Worm (Caenorhabditis elegans): ENCODE measurements around the gene col-115.

Gene col-115

ce11 chrIV:8022035-8022673 is 33.7 kb downstream of the col-115 start, which contains the start of gene C26B2.2:
TSS of gene C26B2.2 (minus strand) at chrIV:8022122.
- TF ChIP-seq ces-1 (GFP tag; optimal IDR thresholded peaks at IDR 0.05) (no peak), ceh-88 (GFP tag; IDR thresholded peaks at IDR 0.05) (peak; percentile 15; the same call in 1 of the 2 replicates), nhr-237 (tag; optimal IDR thresholded peaks at IDR 0.05) (no peak), C16A3.4 (tag; optimal IDR thresholded peaks at IDR 0.05) (no peak), elt-3 (tag; optimal IDR thresholded peaks at IDR 0.05) (no peak)

DNA sequence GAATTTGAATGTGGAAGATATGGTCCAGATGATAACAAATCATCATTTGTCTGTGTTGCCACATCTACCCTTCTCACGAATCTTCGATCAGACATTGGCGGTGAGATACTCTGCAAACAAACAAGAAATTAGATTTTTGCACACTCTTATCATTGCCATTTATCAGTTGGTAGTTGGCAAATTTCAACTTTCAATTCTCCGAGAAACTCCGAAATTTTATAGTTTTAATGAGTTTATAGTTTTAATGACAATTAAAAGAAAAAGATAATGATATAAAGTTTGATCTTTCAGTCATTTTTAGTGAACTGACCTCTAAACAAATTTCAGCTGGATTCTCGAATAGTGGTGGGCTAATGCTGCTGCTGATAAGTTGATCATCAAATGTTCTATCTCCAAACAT is 35.4 kb downstream of the col-115 start:
- TF ChIP-seq nhr-85 (tag): peak; percentile 13
- no peak for TF ChIP-seq elt-3 (tag; optimal IDR thresholded peaks at IDR 0.05)
- peak; percentile 14 for TF ChIP-seq elt-2 (tag; optimal IDR thresholded peaks at IDR 0.05)

DNA sequence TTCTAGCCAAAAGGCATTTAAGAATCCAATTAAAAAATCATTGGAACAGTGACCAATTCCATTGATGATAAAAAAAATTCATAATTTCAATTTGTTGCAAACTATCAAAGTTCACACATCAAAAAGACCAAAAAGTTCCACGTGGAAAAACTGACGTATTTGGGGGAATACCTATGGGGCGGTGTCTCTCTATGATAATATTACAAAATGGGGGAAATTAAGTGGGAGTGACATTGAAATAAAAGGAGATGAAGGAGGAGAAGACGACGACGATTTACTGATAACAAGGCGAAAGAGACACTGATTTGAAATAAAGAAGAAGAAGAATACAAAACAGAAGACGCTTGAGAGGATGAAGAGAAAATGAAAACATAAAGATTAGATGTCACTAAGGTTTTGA is 37.9 kb downstream of the col-115 start:
- TF ChIP-seq ceh-82 (tag; optimal IDR thresholded peaks at IDR 0.05) (no peak), ces-1 (GFP tag; optimal IDR thresholded peaks at IDR 0.05) (no peak), hlh-17 (GFP tag; optimal IDR thresholded peaks at IDR 0.05; ENCODE audit: borderline replicate concordance) (no peak), lin-14 (GFP tag; optimal IDR thresholded peaks at IDR 0.05) (peak; percentile 57), blmp-1 (tag; optimal IDR thresholded peaks at IDR 0.05) (peak; percentile 72), lin-35 (GFP tag; optimal IDR thresholded peaks at IDR 0.05) (peak in 1 of 2 experiments; percentile 35), nhr-20 (tag; optimal IDR thresholded peaks at IDR 0.05) (peak; percentile 42), nhr-47 (tag; optimal IDR thresholded peaks at IDR 0.05) (no peak), elt-2 (tag; optimal IDR thresholded peaks at IDR 0.05) (peak; percentile 62), sox-4 (tag; optimal IDR thresholded peaks at IDR 0.05) (no peak), fkh-8 (tag; optimal IDR thresholded peaks at IDR 0.05) (no peak), efl-3 (GFP tag; optimal IDR thresholded peaks at IDR 0.05) (no peak), snu-23 (GFP tag; optimal IDR thresholded peaks at IDR 0.05) (no peak), jun-1 (tag; optimal IDR thresholded peaks at IDR 0.05) (no peak), nhr-28 (tag; optimal IDR thresholded peaks at IDR 0.05) (no peak), isw-1 (GFP tag; IDR thresholded peaks at IDR 0.05) (no peak), elt-3 (tag; optimal IDR thresholded peaks at IDR 0.05) (peak in 4 of 6 experiments; percentile 64 to 85 (median 78)), lsy-2 (tag; optimal IDR thresholded peaks at IDR 0.05) (peak in 1 of 2 experiments; percentile 17), fos-1 (tag; optimal IDR thresholded peaks at IDR 0.05) (peak; percentile 40), mdl-1 (tag; optimal IDR thresholded peaks at IDR 0.05) (peak in 1 of 2 experiments; percentile 24), nhr-76 (tag; optimal IDR thresholded peaks at IDR 0.05) (no peak), nhr-71 (tag; optimal IDR thresholded peaks at IDR 0.05) (peak; percentile 63), nhr-85 (tag) (peak; percentile 74), pqm-1 (tag; optimal IDR thresholded peaks at IDR 0.05) (peak; percentile 10), nhr-90 (tag; optimal IDR thresholded peaks at IDR 0.05; ENCODE audit: poor library complexity) (peak; percentile 35), C16A3.4 (tag; optimal IDR thresholded peaks at IDR 0.05) (no peak)

- TF ChIP-seq nhr-20 (tag; optimal IDR thresholded peaks at IDR 0.05): peak; percentile 33
- TF ChIP-seq elt-3 (tag; optimal IDR thresholded peaks at IDR 0.05): peak in 3 of 6 experiments; percentile 37 to 56 (median 44)
- no peak for TF ChIP-seq snpc-4 (tag; optimal IDR thresholded peaks at IDR 0.05)
- TF ChIP-seq ceh-82 (tag; optimal IDR thresholded peaks at IDR 0.05): no peak
- TF ChIP-seq blmp-1 (tag; optimal IDR thresholded peaks at IDR 0.05): peak; percentile 71
- no peak for TF ChIP-seq lsy-2 (tag; optimal IDR thresholded peaks at IDR 0.05)
- TF ChIP-seq nhr-19 (GFP tag; conservative IDR thresholded peaks at IDR 0.05): 0 out of 2 replicates have a peak, but pooled peaks have one; percentile 9
- TF ChIP-seq nhr-85 (tag): peak; percentile 94
- peak; percentile 35 for TF ChIP-seq nhr-71 (tag; optimal IDR thresholded peaks at IDR 0.05)
- peak; percentile 24 for TF ChIP-seq lin-14 (GFP tag; optimal IDR thresholded peaks at IDR 0.05)
Measured at ce11 chrIV:8027293-8027866, 38.9 kb downstream of the col-115 start.

DNA sequence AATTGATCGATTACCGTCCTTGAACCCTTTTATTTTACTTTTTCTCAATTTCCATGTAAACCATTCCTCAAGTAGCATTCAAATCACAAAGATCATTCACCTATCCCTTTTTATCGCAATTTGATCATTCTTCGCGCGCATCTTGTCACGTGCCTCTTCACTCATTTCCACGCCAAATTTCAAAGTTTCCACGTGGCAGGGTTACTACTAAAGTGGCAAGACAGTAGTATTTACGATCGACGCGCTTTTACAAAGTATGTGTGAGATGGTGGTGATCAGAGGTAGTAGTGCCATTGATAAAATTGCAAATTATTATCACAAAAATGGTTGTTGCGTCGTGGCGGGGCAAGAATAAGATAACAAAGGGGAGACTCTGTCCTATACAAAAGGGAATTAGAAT is 39.9 kb downstream of the col-115 start:
- TF ChIP-seq lin-14 (GFP tag; optimal IDR thresholded peaks at IDR 0.05): peak; percentile 95
- no peak for TF ChIP-seq sup-37 (GFP tag; optimal IDR thresholded peaks at IDR 0.05)
- TF ChIP-seq efl-1 (optimal IDR thresholded peaks at IDR 0.05): peak; percentile 5 to 22
- peak; percentile 2 to 90 for TF ChIP-seq efl-1 (GFP tag; optimal IDR thresholded peaks at IDR 0.05 in 1 of 2)
- no peak for TF ChIP-seq sox-4 (tag; optimal IDR thresholded peaks at IDR 0.05)
- TF ChIP-seq blmp-1 (tag; optimal IDR thresholded peaks at IDR 0.05): peak; percentile 93
- peak; percentile 28 for TF ChIP-seq swsn-7 (tag; optimal IDR thresholded peaks at IDR 0.05)
- no peak for TF ChIP-seq C04F5.9 (tag; optimal IDR thresholded peaks at IDR 0.05)
- peak; percentile 99 for TF ChIP-seq nhr-20 (tag; optimal IDR thresholded peaks at IDR 0.05)
- no peak for TF ChIP-seq ets-5 (GFP tag; IDR thresholded peaks at IDR 0.05)
- TF ChIP-seq Y116A8C.19 (tag; optimal IDR thresholded peaks at IDR 0.05; ENCODE audit: borderline replicate concordance): no peak
- TF ChIP-seq hlh-17 (GFP tag; optimal IDR thresholded peaks at IDR 0.05; ENCODE audit: borderline replicate concordance): no peak
- TF ChIP-seq snpc-4 (tag; optimal IDR thresholded peaks at IDR 0.05): no peak
- no peak for TF ChIP-seq sptf-1 (tag; optimal IDR thresholded peaks at IDR 0.05)
- TF ChIP-seq lin-15B (tag; optimal IDR thresholded peaks at IDR 0.05): no peak
- peak; percentile 83 for TF ChIP-seq elt-2 (tag; optimal IDR thresholded peaks at IDR 0.05)
- no peak for TF ChIP-seq lin-39 (tag; optimal IDR thresholded peaks at IDR 0.05)
- TF ChIP-seq unc-62 (GFP tag; optimal IDR thresholded peaks at IDR 0.05): no peak
- peak in 1 of 2 experiments; percentile 98 for TF ChIP-seq mdl-1 (tag; optimal IDR thresholded peaks at IDR 0.05)
- TF ChIP-seq nhr-90 (tag; optimal IDR thresholded peaks at IDR 0.05; ENCODE audit: poor library complexity): peak; percentile 95
